Worm (Caenorhabditis elegans): Measurements from ENCODE around the gene mxl-3.
A peak's percentile ranks its signal among the peaks of the same experiment; 100 is the strongest.

Gene mxl-3

ce11 chrX:13339029-13339626 is 11.5 kb downstream of the mxl-3 start:
- TF ChIP-seq nhr-80 (tag; optimal IDR thresholded peaks at IDR 0.05), result peak; percentile 97
- no peak for TF ChIP-seq unc-130 (GFP tag; optimal IDR thresholded peaks at IDR 0.05)
- no peak for TF ChIP-seq Y67H2A.10 (GFP tag; conservative IDR thresholded peaks at IDR 0.05)
- TF ChIP-seq atf-7 (tag; optimal IDR thresholded peaks at IDR 0.05), result peak; percentile 15
- no peak for TF ChIP-seq pha-4 (tag; optimal IDR thresholded peaks at IDR 0.05)
- no peak for TF ChIP-seq ccch-3 (GFP tag; optimal IDR thresholded peaks at IDR 0.05)
- TF ChIP-seq cebp-1 (GFP tag; IDR thresholded peaks at IDR 0.05), result no peak
- peak; percentile 4 for TF ChIP-seq cebp-1 (tag; optimal IDR thresholded peaks at IDR 0.05)
- peak in 1 of 2 experiments; percentile 53 for TF ChIP-seq let-607 (tag; optimal IDR thresholded peaks at IDR 0.05)
- TF ChIP-seq nfyb-1 (GFP tag; IDR thresholded peaks at IDR 0.05), result 0 out of 2 replicates have a peak, but pooled peaks have one; percentile 26
- peak; percentile 52 for TF ChIP-seq ets-4 (GFP tag; optimal IDR thresholded peaks at IDR 0.05)
- no peak for TF ChIP-seq ztf-3 (GFP tag; optimal IDR thresholded peaks at IDR 0.05)
- no peak for TF ChIP-seq nhr-90 (tag; optimal IDR thresholded peaks at IDR 0.05)
- peak; percentile 55 for TF ChIP-seq dox-1 (GFP tag; IDR thresholded peaks at IDR 0.05)
- peak; percentile 56 for TF ChIP-seq ztf-22 (GFP tag; optimal IDR thresholded peaks at IDR 0.05)

- no peak for TF ChIP-seq B0261.1 (tag; optimal IDR thresholded peaks at IDR 0.05)
- no peak for TF ChIP-seq ztf-22 (GFP tag; optimal IDR thresholded peaks at IDR 0.05)
- no peak for TF ChIP-seq K11D2.4 (GFP tag; IDR thresholded peaks at IDR 0.05)
- TF ChIP-seq nfya-2 (GFP tag; IDR thresholded peaks at IDR 0.05), result no peak
- TF ChIP-seq F23B12.7 (tag; optimal IDR thresholded peaks at IDR 0.05; ENCODE audit: insufficient read depth), result no peak
- no peak for TF ChIP-seq zfh-2 (GFP tag; conservative IDR thresholded peaks at IDR 0.05)
- no peak for TF ChIP-seq hmg-20 (GFP tag; IDR thresholded peaks at IDR 0.05)
- TF ChIP-seq hlh-12 (tag; optimal IDR thresholded peaks at IDR 0.05), result no peak
- no peak for TF ChIP-seq lin-35 (GFP tag; optimal IDR thresholded peaks at IDR 0.05)
- TF ChIP-seq Y79H2A.3 (GFP tag; conservative IDR thresholded peaks at IDR 0.05), result no peak
Measured at ce11 chrX:13337728-13338127, 12.9 kb downstream of the mxl-3 start, which contains the start of gene ptr-24. ptr-24 (plus strand) TSS chrX:13338028.

- TF ChIP-seq F55B11.4 (tag; optimal IDR thresholded peaks at IDR 0.05; ENCODE audit: borderline replicate concordance, insufficient read depth), result no peak
- 0 out of 2 replicates have a peak, but pooled peaks have one; percentile 19 for TF ChIP-seq pbrm-1 (GFP tag; IDR thresholded peaks at IDR 0.05)
- TF ChIP-seq Y53F4B.3 (GFP tag; IDR thresholded peaks at IDR 0.05), result no peak
Measured at ce11 chrX:13337000-13337399, 13.6 kb downstream of the mxl-3 start.

- TF ChIP-seq nhr-80 (tag; optimal IDR thresholded peaks at IDR 0.05) (peak; percentile 91), snpc-4 (GFP tag; optimal IDR thresholded peaks at IDR 0.05) (no peak), snpc-4 (tag; optimal IDR thresholded peaks at IDR 0.05) (no peak)
Measured at ce11 chrX:13333835-13334234, 16.8 kb downstream of the mxl-3 start, which contains the start of gene F46G10.4. F46G10.4 (plus strand) TSS chrX:13334046.

ce11 chrX:13331386-13331785 is 19.2 kb downstream of the mxl-3 start, which contains the start of gene sir-2.3:
sir-2.3 (plus strand) TSS chrX:13331686.
- no peak for TF ChIP-seq chd-7 (tag; optimal IDR thresholded peaks at IDR 0.05)
- TF ChIP-seq ama-1 (optimal IDR thresholded peaks at IDR 0.05), result no peak
- no peak for TF ChIP-seq ama-1 (GFP tag; optimal IDR thresholded peaks at IDR 0.05)
- TF ChIP-seq F10E7.11 (tag; optimal IDR thresholded peaks at IDR 0.05), result no peak
- TF ChIP-seq ceh-91 (GFP tag; IDR thresholded peaks at IDR 0.05), result no peak
- TF ChIP-seq bed-2 (GFP tag; IDR thresholded peaks at IDR 0.05), result no peak
- TF ChIP-seq him-1 (tag; optimal IDR thresholded peaks at IDR 0.05), result no peak
- TF ChIP-seq atf-7 (tag; optimal IDR thresholded peaks at IDR 0.05), result no peak
- no peak for TF ChIP-seq tbx-9 (tag; optimal IDR thresholded peaks at IDR 0.05; ENCODE audit: borderline replicate concordance)
- TF ChIP-seq rec-8 (tag; optimal IDR thresholded peaks at IDR 0.05), result no peak
- TF ChIP-seq attf-3 (GFP tag; conservative IDR thresholded peaks at IDR 0.05), result no peak
- TF ChIP-seq hrde-1 (tag; optimal IDR thresholded peaks at IDR 0.05; ENCODE audit: borderline replicate concordance), result no peak

All from whole organism, young adult.